Worm (Caenorhabditis elegans): ENCODE results near the gene ZC239.17.

DNA sequence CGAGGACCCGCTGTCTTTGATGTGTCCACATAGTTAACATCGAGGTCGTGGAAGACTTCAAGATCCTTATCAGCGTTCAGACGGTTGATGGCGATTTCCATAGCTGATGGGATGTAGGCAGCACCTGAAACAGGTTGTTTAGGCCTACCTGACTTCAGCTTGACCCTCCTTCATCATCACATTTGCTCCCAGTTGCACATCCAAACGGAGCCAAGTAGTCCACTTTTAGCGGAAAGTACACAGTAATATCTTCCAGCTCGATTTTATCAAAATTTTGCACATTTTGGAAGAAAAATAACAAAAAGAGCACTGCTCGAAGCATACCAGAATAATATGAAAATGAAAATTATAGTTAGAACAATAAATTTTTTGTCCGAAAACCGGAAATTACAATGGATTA is 28.7 kb downstream of the ZC239.17 start, which contains the start of gene gcy-15:
- TF ChIP-seq jun-1 (tag; optimal IDR thresholded peaks at IDR 0.05) (no peak), ceh-82 (tag; optimal IDR thresholded peaks at IDR 0.05) (no peak), unc-62 (GFP tag; optimal IDR thresholded peaks at IDR 0.05) (no peak), ztf-4 (tag; optimal IDR thresholded peaks at IDR 0.05) (no peak), fkh-2 (tag; optimal IDR thresholded peaks at IDR 0.05) (no peak), nhr-67 (tag; optimal IDR thresholded peaks at IDR 0.05) (no peak)
